Fruit fly (Drosophila melanogaster) whole organism, embryonic: ENCODE measurements around the gene CG11674.
A peak's percentile ranks its signal among the peaks of the same experiment; 100 is the strongest.

ENCODE experiments used
- Adf1 ChIP-seq: fragments of 200-800 bp; sonication (Bioruptor generic); IDR thresholded peaks from 2 replicates; pipeline ENCODE4 v1.3.6; 2022; ENCODE audit warnings: missing biosample characterization, missing genetic modification characterization
- Antp ChIP-seq: fragments of 200-800 bp; sonication (Bioruptor generic); optimal IDR thresholded peaks from 3 replicates; lab custom pipeline; 2016; ENCODE audit warnings: missing biosample characterization, missing genetic modification characterization
- BtbVII ChIP-seq: fragments of 200-800 bp; sonication (Bioruptor generic); optimal IDR thresholded peaks from 3 replicates; lab custom pipeline; 2017; ENCODE audit warnings: missing biosample characterization, mild to moderate bottlenecking, missing genetic modification characterization
- CG11085 ChIP-seq: fragments of 200-800 bp; sonication (Bioruptor generic); IDR thresholded peaks from 2 replicates; pipeline ENCODE4 v1.3.6; 2022; ENCODE audit warnings: missing biosample characterization, missing genetic modification characterization
- CG11456 ChIP-seq: fragments of 200-800 bp; sonication (Bioruptor generic); IDR thresholded peaks from 3 replicates; pipeline ENCODE4 v1.3.6; 2022; ENCODE audit warnings: missing biosample characterization, missing genetic modification characterization
- CG12219 ChIP-seq: fragments of 200-800 bp; sonication (Bioruptor generic); optimal IDR thresholded peaks from 3 replicates; lab custom pipeline; 2018; ENCODE audit warnings: missing biosample characterization, mild to moderate bottlenecking, missing genetic modification characterization
- CG12299 ChIP-seq: fragments of 200-800 bp; sonication (Bioruptor generic); optimal IDR thresholded peaks from 2 replicates; lab custom pipeline; 2018; ENCODE audit warnings: missing biosample characterization, mild to moderate bottlenecking, missing genetic modification characterization
- CG13775 ChIP-seq: fragments of 200-800 bp; sonication (Bioruptor generic); optimal IDR thresholded peaks from 3 replicates; lab custom pipeline; 2017; ENCODE audit warnings: missing biosample characterization, mild to moderate bottlenecking, missing genetic modification characterization
- CG17912 ChIP-seq: fragments of 200-800 bp; sonication (Bioruptor generic); optimal IDR thresholded peaks from 2 replicates; lab custom pipeline; 2018; ENCODE audit warnings: missing biosample characterization, mild to moderate bottlenecking, missing genetic modification characterization
- CG18619 ChIP-seq: fragments of 200-800 bp; sonication (Bioruptor generic); optimal IDR thresholded peaks from 3 replicates; lab custom pipeline; 2017; ENCODE audit warnings: missing biosample characterization, mild to moderate bottlenecking, missing genetic modification characterization
- CG2712 ChIP-seq: fragments of 200-800 bp; optimal IDR thresholded peaks from 3 replicates; lab custom pipeline; 2019; ENCODE audit warnings: missing biosample characterization, mild to moderate bottlenecking, missing genetic modification characterization, moderate library complexity
- CG30403 ChIP-seq: fragments of 200-800 bp; sonication (Bioruptor generic); optimal IDR thresholded peaks from 3 replicates; lab custom pipeline; 2016; ENCODE audit warnings: missing biosample characterization, missing genetic modification characterization
- CG3065 ChIP-seq: fragments of 200-800 bp; sonication (Bioruptor generic); optimal IDR thresholded peaks from 2 replicates; lab custom pipeline; 2016; ENCODE audit warnings: missing biosample characterization, missing genetic modification characterization
- CG4360 ChIP-seq: fragments of 200-800 bp; sonication (Bioruptor generic); IDR thresholded peaks from 2 replicates; pipeline ENCODE4 v1.3.6; 2022; ENCODE audit warnings: missing biosample characterization, missing genetic modification characterization
- CG6254 ChIP-seq: fragments of 200-800 bp; sonication (Bioruptor generic); optimal IDR thresholded peaks from 3 replicates; lab custom pipeline; 2017; ENCODE audit warnings: mild to moderate bottlenecking, missing biosample characterization, missing genetic modification reagents, missing genetic modification characterization
- CG6791 ChIP-seq: fragments of 200-800 bp; sonication (Bioruptor generic); IDR thresholded peaks from 3 replicates; pipeline ENCODE4 v1.3.6; 2022; ENCODE audit warnings: missing biosample characterization, missing genetic modification characterization; ENCODE audit not compliant: partially characterized antibody
- CG7839 ChIP-seq: fragments of 200-800 bp; sonication (Bioruptor generic); optimal IDR thresholded peaks from 3 replicates; lab custom pipeline; 2018; ENCODE audit warnings: missing biosample characterization, mild to moderate bottlenecking, missing genetic modification characterization, moderate library complexity
- CG8388 ChIP-seq: fragments of 200-800 bp; sonication (Bioruptor generic); optimal IDR thresholded peaks from 2 replicates; lab custom pipeline; 2019; ENCODE audit warnings: missing biosample characterization, mild to moderate bottlenecking, missing genetic modification characterization, moderate library complexity
- CG9215 ChIP-seq: fragments of 200-800 bp; sonication (Bioruptor generic); IDR thresholded peaks from 2 replicates; pipeline ENCODE4 v1.3.6; 2022; ENCODE audit warnings: missing biosample characterization, missing genetic modification characterization
- CG9876 ChIP-seq: fragments of 200-800 bp; sonication (Bioruptor generic); optimal IDR thresholded peaks from 2 replicates; lab custom pipeline; 2016; ENCODE audit warnings: missing biosample characterization, missing genetic modification characterization
- CkIIα-i1 ChIP-seq: fragments of 200-800 bp; sonication (Bioruptor generic); IDR thresholded peaks from 2 replicates; pipeline ENCODE4 v1.3.6; 2022; ENCODE audit warnings: missing biosample characterization, missing genetic modification characterization
- D ChIP-seq, 2 experiments: fragments of 200-800 bp in 1 of 2; fragments of >200 bp in 1 of 2; sonication (Bioruptor generic) in 1 of 2; optimal IDR thresholded peaks; 2 replicates in 1 of 2; 3 replicates in 1 of 2; lab custom pipeline; 2017; ENCODE audit warnings: mild to moderate bottlenecking in 1 of 2, missing biosample characterization in 1 of 2, missing genetic modification characterization in 1 of 2, missing genetic modification reagents in 1 of 2
- Dad ChIP-seq: fragments of 200-800 bp; sonication (Bioruptor generic); optimal IDR thresholded peaks from 3 replicates; lab custom pipeline; 2016; ENCODE audit warnings: missing biosample characterization, missing genetic modification characterization
- H15 ChIP-seq: fragments of 200-800 bp; sonication (Bioruptor generic); IDR thresholded peaks from 3 replicates; pipeline ENCODE4 v1.3.6; 2022; ENCODE audit warnings: missing biosample characterization, missing genetic modification characterization
- Hr78 ChIP-seq, 2 experiments: fragments of 200-800 bp in 1 of 2; fragments of >200 bp in 1 of 2; sonication (Bioruptor generic) in 1 of 2; optimal IDR thresholded peaks; 2 replicates each; lab custom pipeline; 2017 to 2019; ENCODE audit warnings: missing biosample characterization in 2 of 2, missing genetic modification characterization in 2 of 2, mild to moderate bottlenecking in 1 of 2, moderate library complexity in 1 of 2
- Nf-YB ChIP-seq: fragments of 200-800 bp; sonication (Bioruptor generic); optimal IDR thresholded peaks from 3 replicates; lab custom pipeline; 2019; ENCODE audit warnings: missing biosample characterization, mild to moderate bottlenecking, missing genetic modification characterization, moderate library complexity
- Rfx ChIP-seq: fragments of 200-800 bp; sonication (Bioruptor generic); IDR thresholded peaks from 2 replicates; pipeline ENCODE4 v1.3.6; 2022; ENCODE audit warnings: missing biosample characterization, missing genetic modification characterization
- Rx ChIP-seq: fragments of 200-800 bp; sonication (Bioruptor generic); IDR thresholded peaks from 2 replicates; pipeline ENCODE4 v1.3.6; 2022; ENCODE audit warnings: missing biosample characterization, missing genetic modification characterization
- Spps ChIP-seq: fragments of 200-800 bp; sonication (Bioruptor generic); optimal IDR thresholded peaks from 2 replicates; lab custom pipeline; 2018; ENCODE audit warnings: missing biosample characterization, mild to moderate bottlenecking, missing genetic modification characterization
- Usf ChIP-seq: fragments of 200-800 bp; sonication (Bioruptor generic); optimal IDR thresholded peaks from 2 replicates; lab custom pipeline; 2017; ENCODE audit warnings: missing genotype, missing biosample characterization, missing genetic modification characterization
- br ChIP-seq: fragments of >200 bp; optimal IDR thresholded peaks from 2 replicates; lab custom pipeline; 2017
- btn ChIP-seq: fragments of 200-800 bp; sonication (Bioruptor generic); optimal IDR thresholded peaks from 2 replicates; lab custom pipeline; 2016; ENCODE audit warnings: missing biosample characterization, missing genetic modification characterization
- cg ChIP-seq: fragments of 200-800 bp; sonication (Bioruptor generic); optimal IDR thresholded peaks from 3 replicates; lab custom pipeline; 2019; ENCODE audit warnings: missing biosample characterization, mild to moderate bottlenecking, missing genetic modification characterization, moderate library complexity
- chinmo ChIP-seq: fragments of 200-800 bp; sonication (Bioruptor generic); IDR thresholded peaks from 4 replicates; pipeline ENCODE4 v1.3.6; 2022; ENCODE audit warnings: missing biosample characterization, missing genetic modification characterization; ENCODE audit not compliant: partially characterized antibody
- crc ChIP-seq: fragments of 200-800 bp; sonication (Bioruptor generic); optimal IDR thresholded peaks from 2 replicates; lab custom pipeline; 2016; ENCODE audit warnings: missing biosample characterization, missing genetic modification characterization
- croc ChIP-seq: fragments of 200-800 bp; sonication (Bioruptor generic); conservative IDR thresholded peaks from 3 replicates; pipeline ENCODE4 v1.3.6; 2022; ENCODE audit warnings: missing biosample characterization, missing genetic modification characterization
- dpn ChIP-seq, 2 experiments: fragments of 200-800 bp; sonication (Bioruptor generic); optimal IDR thresholded peaks; 3 replicates each; lab custom pipeline; 2016; ENCODE audit warnings: missing biosample characterization in 2 of 2, missing genetic modification characterization in 2 of 2
- ewg ChIP-seq: fragments of 200-800 bp; sonication (Bioruptor generic); optimal IDR thresholded peaks from 3 replicates; lab custom pipeline; 2017; ENCODE audit warnings: mild to moderate bottlenecking, missing biosample characterization, missing genetic modification reagents, missing genetic modification characterization
- fd64A ChIP-seq: fragments of 200-800 bp; sonication (Bioruptor generic); optimal IDR thresholded peaks from 3 replicates; lab custom pipeline; 2018; ENCODE audit warnings: missing biosample characterization, mild to moderate bottlenecking, missing genetic modification characterization
- fd96Cb ChIP-seq: fragments of 200-800 bp; sonication (Bioruptor generic); optimal IDR thresholded peaks from 2 replicates; lab custom pipeline; 2018; ENCODE audit warnings: missing biosample characterization, mild to moderate bottlenecking, missing genetic modification characterization, moderate library complexity
- lilli ChIP-seq: fragments of 200-800 bp; sonication (Bioruptor generic); optimal IDR thresholded peaks from 3 replicates; lab custom pipeline; 2016; ENCODE audit warnings: missing biosample characterization, missing genetic modification characterization
- mirr ChIP-seq: fragments of 200-800 bp; sonication (Bioruptor generic); optimal IDR thresholded peaks from 3 replicates; lab custom pipeline; 2018; ENCODE audit warnings: missing biosample characterization, mild to moderate bottlenecking, missing genetic modification characterization
- mld ChIP-seq: fragments of 200-800 bp; sonication (Bioruptor generic); IDR thresholded peaks from 3 replicates; pipeline ENCODE4 v1.3.6; 2022; ENCODE audit warnings: missing biosample characterization, missing genetic modification characterization; ENCODE audit not compliant: partially characterized antibody
- odd ChIP-seq: fragments of 200-800 bp; sonication (Bioruptor generic); optimal IDR thresholded peaks from 2 replicates; lab custom pipeline; 2017; ENCODE audit warnings: missing biosample characterization, mild to moderate bottlenecking, missing genetic modification characterization
- pnt ChIP-seq: fragments of 200-800 bp; sonication (Bioruptor generic); optimal IDR thresholded peaks from 3 replicates; lab custom pipeline; 2016; ENCODE audit warnings: missing biosample characterization, missing genetic modification characterization
- repo ChIP-seq: fragments of 200-800 bp; sonication (Bioruptor generic); optimal IDR thresholded peaks from 2 replicates; lab custom pipeline; 2016; ENCODE audit warnings: missing biosample characterization, missing genetic modification characterization
- slbo ChIP-seq: fragments of 200-800 bp; sonication (Bioruptor generic); IDR thresholded peaks from 2 replicates; pipeline ENCODE4 v1.3.6; 2022; ENCODE audit warnings: missing biosample characterization, missing genetic modification characterization
- stwl ChIP-seq: fragments of 200-800 bp; sonication (Bioruptor generic); optimal IDR thresholded peaks from 3 replicates; lab custom pipeline; 2018; ENCODE audit warnings: missing biosample characterization, mild to moderate bottlenecking, missing genetic modification characterization, moderate library complexity
- toy ChIP-seq: fragments of 200-800 bp; sonication (Bioruptor generic); IDR thresholded peaks from 2 replicates; pipeline ENCODE4 v1.3.6; 2022; ENCODE audit warnings: missing biosample characterization, missing genetic modification characterization
- wdn ChIP-seq: fragments of 200-800 bp; sonication (Bioruptor generic); IDR thresholded peaks from 2 replicates; pipeline ENCODE4 v1.3.6; 2022; ENCODE audit warnings: missing biosample characterization, missing genetic modification characterization

Gene CG11674

DNA sequence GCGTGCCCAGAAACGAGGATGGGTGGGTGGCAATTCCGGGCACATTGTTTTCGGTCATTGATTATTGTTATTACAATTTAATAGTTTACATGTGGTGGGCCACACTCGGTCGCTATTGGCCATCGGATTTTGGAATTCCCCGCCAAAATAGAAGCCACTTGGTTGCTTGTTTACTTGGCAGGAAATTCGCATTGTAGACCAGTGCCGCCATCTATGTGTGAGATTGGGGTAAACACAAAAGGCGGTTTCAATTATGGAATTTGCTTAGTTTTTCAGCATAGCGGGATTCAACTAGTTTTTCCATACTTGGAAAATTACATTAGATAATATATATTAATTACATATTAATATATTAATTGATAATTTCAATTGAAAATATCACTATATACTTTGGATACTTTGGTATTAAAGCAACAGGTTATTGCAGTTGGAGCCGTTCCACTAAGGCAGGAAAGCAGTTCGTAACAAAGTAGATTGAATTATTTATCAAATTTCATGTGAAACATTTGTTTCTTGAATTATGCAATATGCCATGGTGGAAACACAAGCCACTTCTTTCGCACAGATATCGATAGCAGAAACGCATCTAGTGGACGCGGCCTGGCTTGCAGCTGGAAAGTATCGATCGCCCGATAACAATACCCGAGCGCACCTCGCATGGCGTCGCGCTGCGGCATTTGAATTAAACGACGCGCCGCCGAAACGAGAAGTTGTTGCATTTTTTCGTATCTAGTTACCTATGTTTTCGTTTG lies 21.5 kb upstream of the CG11674 start, which contains the start of gene mud (continued):
- TF ChIP-seq slbo (GFP tag; lab: Robert Waterston, UW) (peak; percentile 45), CG12219 (GFP tag; lab: Kevin White, UChicago) (no peak), lilli (GFP tag; lab: Kevin White, UChicago) (no peak), CG12299 (tag; lab: Kevin White, UChicago) (no peak), pnt (no peak), dpn (GFP tag; optimal IDR thresholded peaks at IDR 0.05; lab: Kevin White, UChicago) (no peak), stwl (tag; lab: Kevin White, UChicago) (peak; percentile 40), Hr78 (GFP tag; optimal IDR thresholded peaks at IDR 0.05; lab: Kevin White, UChicago) (no peak), cg (no peak), Nf-YB (GFP tag; lab: Kevin White, UChicago) (no peak), crc (GFP tag; lab: Kevin White, UChicago) (no peak), D (optimal IDR thresholded peaks at IDR 0.05; lab: Kevin White, UChicago) (no peak), D (GFP tag; optimal IDR thresholded peaks at IDR 0.05; lab: Kevin White, UChicago) (peak; percentile 5), CG11456 (GFP tag; lab: Robert Waterston, UW) (peak; percentile 52; the same call in 1 of the 3 replicates), CG13775 (GFP tag; lab: Kevin White, UChicago) (peak; percentile 61), CG2712 (peak; percentile 69), CG8388 (GFP tag; lab: Kevin White, UChicago) (peak; percentile 21), Antp (no peak), H15 (no peak), Rfx (GFP tag; lab: Robert Waterston, UW) (no peak), Dad (GFP tag; lab: Kevin White, UChicago) (no peak), Usf (no peak), Rx (GFP tag; lab: Robert Waterston, UW) (no peak), mirr (no peak), CG3065 (no peak), chinmo (GFP tag; lab: Robert Waterston, UW) (no peak), br (no peak), ewg (GFP tag; lab: Kevin White, UChicago) (peak; percentile 5), toy (GFP tag; lab: Robert Waterston, UW) (no peak), repo (GFP tag; lab: Kevin White, UChicago) (no peak), CG6791 (GFP tag; lab: Robert Waterston, UW) (peak; percentile 78), CG18619 (GFP tag; lab: Kevin White, UChicago) (peak; percentile 12), CG7839 (no peak), CG9876 (GFP tag; lab: Kevin White, UChicago) (no peak), CG11085 (no peak), CG6254 (GFP tag; lab: Kevin White, UChicago) (no peak), CG30403 (GFP tag; lab: Kevin White, UChicago) (peak; percentile 35), CG4360 (no peak), wdn (no peak), fd96Cb (tag; lab: Kevin White, UChicago) (no peak), btn (GFP tag; lab: Kevin White, UChicago) (no peak), CkIIα-i1 (GFP tag; lab: Robert Waterston, UW) (no peak), CG17912 (GFP tag; lab: Kevin White, UChicago) (no peak), fd64A (GFP tag; lab: Kevin White, UChicago) (no peak), odd (no peak), mld (peak; percentile 38; the same call in 1 of the 3 replicates), Adf1 (0 out of 2 replicates have a peak, but pooled peaks have one; percentile 21), Spps (tag; lab: Kevin White, UChicago) (no peak), CG9215 (GFP tag; lab: Robert Waterston, UW) (no peak), croc (no peak), BtbVII (no peak)
